Worm (Caenorhabditis elegans) whole organism, L4 larva: Measurements from ENCODE around the gene T05B4.8.

Experiments
- F10B5.3 ChIP-seq: sonication (generic microtip); optimal IDR thresholded peaks from 2 replicates; lab custom pipeline; 2016; ENCODE audit warnings: mild to moderate bottlenecking, missing genetic modification characterization, missing compliant biosample characterization
- F37D6.2 ChIP-seq: sonication (generic microtip); optimal IDR thresholded peaks from 2 replicates; lab custom pipeline; 2016; ENCODE audit warnings: mild to moderate bottlenecking, missing genetic modification characterization, missing compliant biosample characterization
- R02D3.7 ChIP-seq: fragments of 150-350 bp; sonication (generic microtip); optimal IDR thresholded peaks from 3 replicates; lab custom pipeline; 2014; ENCODE audit warnings: missing biosample characterization, missing genetic modification characterization
- T26A8.4 ChIP-seq: fragments of 200-800 bp; sonication (Bioruptor generic); IDR thresholded peaks from 2 replicates; pipeline ENCODE4 v1.3.6; 2022; ENCODE audit warnings: missing genetic modification characterization, missing compliant biosample characterization
- aha-1 ChIP-seq: fragments of 150-350 bp; peaks from one replicate; lab custom pipeline; 2014; ENCODE audit warnings: missing biosample characterization, missing genetic modification characterization
- aly-2 ChIP-seq: sonication (generic microtip); optimal IDR thresholded peaks from 2 replicates; lab custom pipeline; 2018; ENCODE audit warnings: missing biosample characterization, missing genetic modification characterization
- ceh-20 ChIP-seq: fragments of 200-800 bp; sonication (Bioruptor generic); IDR thresholded peaks from 2 replicates; pipeline ENCODE4 v1.3.6; 2022; ENCODE audit warnings: missing genetic modification reagents, missing genetic modification characterization, missing compliant biosample characterization
- ceh-44 ChIP-seq: fragments of 200-800 bp; sonication (Bioruptor generic); IDR thresholded peaks from 2 replicates; pipeline ENCODE4 v1.3.6; 2022; ENCODE audit warnings: missing genetic modification reagents, missing genetic modification characterization, missing compliant biosample characterization
- cey-2 ChIP-seq: sonication (generic microtip); optimal IDR thresholded peaks from 3 replicates; lab custom pipeline; 2017; ENCODE audit warnings: missing genetic modification characterization, mild to moderate bottlenecking, missing compliant biosample characterization, antibody characterized with exemption, borderline replicate concordance; ENCODE audit not compliant: insufficient read depth
- ctbp-1 ChIP-seq: fragments of 200-800 bp; sonication (Bioruptor generic); IDR thresholded peaks from 2 replicates; pipeline ENCODE4 v1.3.6; 2022; ENCODE audit warnings: missing genetic modification reagents, missing genetic modification characterization, missing compliant biosample characterization
- daf-8 ChIP-seq: fragments of 200-800 bp; sonication (Bioruptor generic); IDR thresholded peaks from 2 replicates; pipeline ENCODE4 v1.3.6; 2022; ENCODE audit warnings: missing genetic modification characterization, missing compliant biosample characterization
- dmd-9 ChIP-seq: fragments of 200-800 bp; sonication (Bioruptor generic); IDR thresholded peaks from 2 replicates; pipeline ENCODE4 v1.3.6; 2022; ENCODE audit warnings: missing genetic modification reagents, missing genetic modification characterization, missing compliant biosample characterization
- dve-1 ChIP-seq: sonication (generic microtip); optimal IDR thresholded peaks from 2 replicates; lab custom pipeline; 2017; ENCODE audit warnings: antibody characterized with exemption, mild to moderate bottlenecking, missing genetic modification characterization, missing compliant biosample characterization; ENCODE audit not compliant: insufficient read depth
- egl-27 ChIP-seq: sonication (generic microtip); optimal IDR thresholded peaks from 3 replicates; lab custom pipeline; 2017; ENCODE audit warnings: missing biosample characterization, missing genetic modification reagents, missing genetic modification characterization
- fkh-10 ChIP-seq: fragments of 150-350 bp; optimal IDR thresholded peaks from 2 replicates; lab custom pipeline; 2014; ENCODE audit warnings: missing biosample characterization, missing genetic modification reagents, missing genetic modification characterization
- fos-1 ChIP-seq: fragments of 150-350 bp; optimal IDR thresholded peaks from 2 replicates; lab custom pipeline; 2014; ENCODE audit warnings: missing biosample characterization, missing genetic modification characterization
- hlh-11 ChIP-seq: fragments of 200-800 bp; sonication (Bioruptor generic); optimal IDR thresholded peaks from 2 replicates; lab custom pipeline; 2018; ENCODE audit warnings: mild to moderate bottlenecking, missing genetic modification characterization, missing compliant biosample characterization
- hlh-30 ChIP-seq: sonication (generic microtip); optimal IDR thresholded peaks from 2 replicates; lab custom pipeline; 2017; ENCODE audit warnings: antibody characterized with exemption, mild to moderate bottlenecking, missing genetic modification characterization, missing compliant biosample characterization; ENCODE audit not compliant: insufficient read depth
- hmg-1.1 ChIP-seq: fragments of 200-800 bp; sonication (Bioruptor generic); IDR thresholded peaks from 2 replicates; pipeline ENCODE4 v1.3.6; 2022; ENCODE audit warnings: missing genetic modification reagents, missing genetic modification characterization, missing compliant biosample characterization
- jun-1 ChIP-seq: fragments of 150-350 bp; optimal IDR thresholded peaks from 2 replicates; lab custom pipeline; 2014; ENCODE audit warnings: missing biosample characterization, missing genetic modification reagents, missing genetic modification characterization
- lim-7 ChIP-seq: fragments of 200-800 bp; sonication (Bioruptor generic); IDR thresholded peaks from 2 replicates; pipeline ENCODE4 v1.3.6; 2022; ENCODE audit warnings: missing genetic modification characterization, missing compliant biosample characterization
- lin-15B ChIP-seq: fragments of 150-350 bp; sonication (generic microtip); optimal IDR thresholded peaks from 3 replicates; lab custom pipeline; 2014; ENCODE audit warnings: missing biosample characterization, missing genetic modification characterization
- lin-38 ChIP-seq: fragments of 200-800 bp; sonication (Bioruptor generic); IDR thresholded peaks from 2 replicates; pipeline ENCODE4 v1.3.6; 2022; ENCODE audit warnings: missing genetic modification reagents, missing genetic modification characterization, missing compliant biosample characterization
- lir-3 ChIP-seq: sonication (generic microtip); optimal IDR thresholded peaks from 2 replicates; lab custom pipeline; 2016; ENCODE audit warnings: mild to moderate bottlenecking, missing genetic modification characterization, missing compliant biosample characterization
- mdl-1 ChIP-seq, 2 experiments: fragments of 150-350 bp in 1 of 2; sonication (generic microtip) in 1 of 2; optimal IDR thresholded peaks; 2 replicates each; lab custom pipeline; 2014 to 2017; ENCODE audit warnings: missing biosample characterization in 2 of 2, missing genetic modification characterization in 2 of 2
- mdt-29 ChIP-seq: fragments of 200-800 bp; sonication (Bioruptor generic); IDR thresholded peaks from 2 replicates; pipeline ENCODE4 v1.3.6; 2022; ENCODE audit warnings: missing genetic modification reagents, missing genetic modification characterization, missing compliant biosample characterization
- mxl-3 ChIP-seq: fragments of 200-800 bp; sonication (Bioruptor generic); optimal IDR thresholded peaks from 2 replicates; lab custom pipeline; 2018; ENCODE audit warnings: mild to moderate bottlenecking, missing genetic modification characterization, missing compliant biosample characterization
- nhr-42 ChIP-seq: fragments of 200-800 bp; sonication (Bioruptor generic); IDR thresholded peaks from 2 replicates; pipeline ENCODE4 v1.3.6; 2022; ENCODE audit warnings: missing genetic modification characterization, missing compliant biosample characterization
- nhr-48 ChIP-seq: sonication (generic microtip); optimal IDR thresholded peaks from 2 replicates; lab custom pipeline; 2016; ENCODE audit warnings: mild to moderate bottlenecking, missing genetic modification characterization, missing compliant biosample characterization
- pha-4 ChIP-seq, 2 experiments: fragments of 150-350 bp in 1 of 2; fragments of 200-800 bp in 1 of 2; sonication (Bioruptor generic) in 1 of 2; IDR thresholded peaks in 1 of 2; optimal IDR thresholded peaks in 1 of 2; 2 replicates each; pipeline versions ENCODE4 v1.3.6 to Lab custom; 2014 to 2022; ENCODE audit warnings: missing genetic modification characterization in 2 of 2, missing genetic modification reagents in 2 of 2, missing biosample characterization in 1 of 2, missing compliant biosample characterization in 1 of 2
- saeg-2 ChIP-seq: fragments of 200-800 bp; sonication (Bioruptor generic); IDR thresholded peaks from 2 replicates; pipeline ENCODE4 v1.3.6; 2022; ENCODE audit warnings: missing genetic modification reagents, missing genetic modification characterization, missing compliant biosample characterization
- sdz-12 ChIP-seq: fragments of 200-800 bp; sonication (Bioruptor generic); optimal IDR thresholded peaks from 2 replicates; lab custom pipeline; 2018; ENCODE audit warnings: mild to moderate bottlenecking, missing genetic modification characterization, missing compliant biosample characterization
- snpc-1.2 ChIP-seq: fragments of 200-800 bp; sonication (Bioruptor generic); IDR thresholded peaks from 2 replicates; pipeline ENCODE4 v1.3.6; 2022; ENCODE audit warnings: missing genetic modification reagents, missing genetic modification characterization, missing compliant biosample characterization
- snpc-4 ChIP-seq: fragments of 150-350 bp; optimal IDR thresholded peaks from 2 replicates; lab custom pipeline; 2014; ENCODE audit warnings: missing biosample characterization, missing genetic modification characterization
- unc-39 ChIP-seq: sonication (generic microtip); optimal IDR thresholded peaks from 2 replicates; lab custom pipeline; 2017; ENCODE audit warnings: missing biosample characterization, missing genetic modification characterization
- zag-1 ChIP-seq: fragments of 150-350 bp; optimal IDR thresholded peaks from 2 replicates; lab custom pipeline; 2014; ENCODE audit warnings: missing biosample characterization, missing genetic modification characterization
- zfp-2 ChIP-seq: sonication (generic microtip); optimal IDR thresholded peaks from 2 replicates; lab custom pipeline; 2016; ENCODE audit warnings: mild to moderate bottlenecking, missing genetic modification characterization, missing compliant biosample characterization
- zip-2 ChIP-seq: fragments of 150-350 bp; optimal IDR thresholded peaks from 2 replicates; lab custom pipeline; 2014; ENCODE audit warnings: missing biosample characterization, missing genetic modification characterization

T05B4.8 gene

DNA sequence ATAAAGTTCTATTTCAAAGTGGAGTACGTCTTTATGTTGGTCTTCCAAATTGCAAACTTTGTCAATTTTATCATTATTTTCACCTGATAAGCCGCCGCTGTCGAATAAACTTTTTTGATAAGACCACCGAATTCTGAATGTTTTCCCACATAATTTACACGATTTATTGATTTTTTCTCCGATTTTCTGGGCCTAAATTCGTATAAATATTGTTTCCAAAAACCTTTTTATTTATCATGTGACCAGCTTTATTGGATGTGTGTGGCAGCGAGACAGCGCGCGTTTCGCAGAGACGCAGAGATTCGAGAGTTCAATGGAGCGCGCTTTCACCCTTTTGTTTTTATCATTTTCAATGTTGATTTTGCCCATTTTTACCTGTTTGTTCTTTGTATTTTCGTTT lies 27.1 kb upstream of the T05B4.8 start (continued):
- TF ChIP-seq fos-1 (tag; lab: Kevin White, UChicago) = no peak
- TF ChIP-seq R02D3.7 = no peak
- peak; percentile 44 for TF ChIP-seq mxl-3 (GFP tag; lab: Kevin White, UChicago)
- peak; percentile 27; the same call in 1 of the 2 replicates for TF ChIP-seq pha-4 (GFP tag; IDR thresholded peaks at IDR 0.05; lab: Robert Waterston, UW)
- TF ChIP-seq pha-4 (tag; optimal IDR thresholded peaks at IDR 0.05; lab: Kevin White, UChicago) = peak; percentile 29
- no peak for TF ChIP-seq zag-1 (tag; lab: Kevin White, UChicago)
- TF ChIP-seq hlh-30 (tag; lab: Kevin White, UChicago) = peak; percentile 99
- TF ChIP-seq lir-3 (tag; lab: Kevin White, UChicago) = no peak
- no peak for TF ChIP-seq snpc-1.2 (GFP tag; lab: Robert Waterston, UW)
- no peak for TF ChIP-seq F10B5.3 (tag; lab: Kevin White, UChicago)
- peak; percentile 57; the same call in 1 of the 2 replicates for TF ChIP-seq nhr-42 (GFP tag; lab: Robert Waterston, UW)
- TF ChIP-seq zfp-2 (tag; lab: Kevin White, UChicago) = no peak
- TF ChIP-seq fkh-10 (GFP tag; lab: Kevin White, UChicago) = peak; percentile 18
- peak; percentile 94 for TF ChIP-seq lin-38
- peak; percentile 17 for TF ChIP-seq F37D6.2 (tag; lab: Kevin White, UChicago)
- 0 out of 2 replicates have a peak, but pooled peaks have one; percentile 43 for TF ChIP-seq ceh-20 (GFP tag; lab: Robert Waterston, UW)
- TF ChIP-seq aha-1 (tag; lab: Kevin White, UChicago) = peak; percentile 88
- no peak for TF ChIP-seq sdz-12 (GFP tag; lab: Kevin White, UChicago)
- TF ChIP-seq mdl-1 (tag; optimal IDR thresholded peaks at IDR 0.05; lab: Kevin White, UChicago) = peak in 1 of 2 experiments; percentile 51
- 0 out of 2 replicates have a peak, but pooled peaks have one; percentile 20 for TF ChIP-seq ctbp-1 (GFP tag; lab: Robert Waterston, UW)
- no peak for TF ChIP-seq lim-7 (GFP tag; lab: Robert Waterston, UW)
- TF ChIP-seq dve-1 = peak; percentile 90
- peak; percentile 21 for TF ChIP-seq zip-2
- TF ChIP-seq hmg-1.1 (GFP tag; lab: Robert Waterston, UW) = peak; percentile 69
- TF ChIP-seq, all 104 proteins: peak for 35

ce11 chrV:4138688-4139087 lies 22.7 kb upstream of the T05B4.8 start, which contains the start of gene lgc-29:
TSS of gene lgc-29 (plus strand) at chrV:4138988.
- TF ChIP-seq mdt-29 (GFP tag; lab: Robert Waterston, UW) = no peak
- TF ChIP-seq aly-2 (tag; lab: Kevin White, UChicago) = no peak
- TF ChIP-seq egl-27 = no peak
- no peak for TF ChIP-seq snpc-4 (tag; lab: Kevin White, UChicago)
- TF ChIP-seq ctbp-1 (GFP tag; lab: Robert Waterston, UW) = no peak
- TF ChIP-seq hlh-11 (tag; lab: Kevin White, UChicago) = no peak

ce11 chrV:4134728-4135127 lies 18.8 kb upstream of the T05B4.8 start, which contains the start of gene lgc-1:
TSS of gene lgc-1 (plus strand) at chrV:4135028.
- TF ChIP-seq ceh-44 (GFP tag; lab: Robert Waterston, UW) = no peak
- no peak for TF ChIP-seq T26A8.4
- no peak for TF ChIP-seq saeg-2 (GFP tag; lab: Robert Waterston, UW)
- TF ChIP-seq unc-39 (tag; lab: Kevin White, UChicago) = no peak
- no peak for TF ChIP-seq nhr-48 (tag; lab: Kevin White, UChicago)
- no peak for TF ChIP-seq ctbp-1 (GFP tag; lab: Robert Waterston, UW)
- no peak for TF ChIP-seq cey-2 (tag; lab: Kevin White, UChicago)
- no peak for TF ChIP-seq daf-8 (GFP tag; lab: Robert Waterston, UW)
- TF ChIP-seq lin-15B (tag; lab: Kevin White, UChicago) = no peak
- no peak for TF ChIP-seq dmd-9
- TF ChIP-seq jun-1 = no peak
- no peak for TF ChIP-seq snpc-1.2 (GFP tag; lab: Robert Waterston, UW)
- no peak for TF ChIP-seq F37D6.2 (tag; lab: Kevin White, UChicago)
